Fruit fly (Drosophila melanogaster) whole organism, wandering third instar larva: ENCODE results near the gene CG13398.

ENCODE experiments used
- Abd-B ChIP-seq: fragments of >200 bp; optimal IDR thresholded peaks from 2 replicates; lab custom pipeline; 2017; ENCODE audit warnings: missing biosample characterization, missing genetic modification characterization
- CG32264 ChIP-seq: fragments of 200-800 bp; sonication (Bioruptor generic); optimal IDR thresholded peaks from 2 replicates; lab custom pipeline; 2016; ENCODE audit warnings: missing biosample characterization, missing genetic modification characterization
- CG9705 ChIP-seq: fragments of 200-800 bp; sonication (Bioruptor generic); optimal IDR thresholded peaks from 2 replicates; lab custom pipeline; 2018; ENCODE audit warnings: missing biosample characterization, mild to moderate bottlenecking, missing genetic modification characterization
- CrebA ChIP-seq: fragments of 200-800 bp; sonication (Bioruptor generic); optimal IDR thresholded peaks from 2 replicates; lab custom pipeline; 2016; ENCODE audit warnings: missing biosample characterization, mild to moderate bottlenecking, missing genetic modification characterization, borderline replicate concordance
- Dfd ChIP-seq: fragments of >200 bp; optimal IDR thresholded peaks from 2 replicates; lab custom pipeline; 2017; ENCODE audit warnings: missing biosample characterization, missing genetic modification characterization
- Dif ChIP-seq: fragments of 200-275, 200-300 bp; sonication (Bioruptor generic); optimal IDR thresholded peaks from 2 replicates; lab custom pipeline; 2018; ENCODE audit warnings: missing biosample characterization, missing genetic modification characterization; ENCODE audit not compliant: partially characterized antibody
- GATAd ChIP-seq: sonication (Bioruptor generic); optimal IDR thresholded peaks from 2 replicates; lab custom pipeline; 2016; ENCODE audit warnings: missing biosample characterization, missing genetic modification characterization
- HLH106 ChIP-seq: fragments of 200-800 bp; optimal IDR thresholded peaks from 3 replicates; lab custom pipeline; 2019; ENCODE audit warnings: missing biosample characterization, mild to moderate bottlenecking, missing genetic modification characterization, moderate library complexity
- Hnf4 ChIP-seq: fragments of 200-800 bp; sonication (Bioruptor generic); optimal IDR thresholded peaks from 2 replicates; lab custom pipeline; 2016; ENCODE audit warnings: missing biosample characterization, mild to moderate bottlenecking, missing genetic modification characterization
- Hr78 ChIP-seq: fragments of >200 bp; optimal IDR thresholded peaks from 2 replicates; lab custom pipeline; 2017; ENCODE audit warnings: missing biosample characterization, missing genetic modification characterization
- Hr83 ChIP-seq: fragments of 200-300 bp; sonication (Bioruptor generic); optimal IDR thresholded peaks from 2 replicates; lab custom pipeline; 2016; ENCODE audit warnings: missing biosample characterization, mild to moderate bottlenecking, missing genetic modification characterization, moderate library complexity; ENCODE audit not compliant: poor library complexity, severe bottlenecking
- Jra ChIP-seq: sonication (Bioruptor generic); optimal IDR thresholded peaks from 2 replicates; lab custom pipeline; 2016; ENCODE audit warnings: missing biosample characterization, missing genetic modification characterization
- Mio ChIP-seq: sonication (Bioruptor generic); optimal IDR thresholded peaks from 2 replicates; lab custom pipeline; 2016; ENCODE audit warnings: missing biosample characterization, missing genetic modification characterization
- Myc ChIP-seq: fragments of >200 bp; optimal IDR thresholded peaks from 2 replicates; lab custom pipeline; 2017
- N ChIP-seq: fragments of >200 bp; optimal IDR thresholded peaks from 2 replicates; lab custom pipeline; 2018; ENCODE audit warnings: missing biosample characterization, missing external identifiers, missing genetic modification characterization
- OdsH ChIP-seq: fragments of 200-800 bp; sonication (Bioruptor generic); optimal IDR thresholded peaks from 2 replicates; lab custom pipeline; 2016; ENCODE audit warnings: missing biosample characterization, mild to moderate bottlenecking, missing genetic modification characterization
- Rel ChIP-seq, 2 experiments: fragments of 200-800 bp; sonication (Bioruptor generic) in 1 of 2; optimal IDR thresholded peaks; 2 replicates in 1 of 2; 3 replicates in 1 of 2; lab custom pipeline; 2016 to 2019; ENCODE audit warnings: mild to moderate bottlenecking in 2 of 2, missing biosample characterization in 2 of 2, missing genetic modification characterization in 2 of 2, moderate library complexity in 1 of 2
- Sp1 ChIP-seq: fragments of 200-800 bp; sonication (Bioruptor generic); optimal IDR thresholded peaks from 3 replicates; lab custom pipeline; 2019; ENCODE audit warnings: missing biosample characterization, mild to moderate bottlenecking, missing genetic modification characterization, moderate library complexity
- Vsx2 ChIP-seq: fragments of 200-300, 225-300 bp; sonication (Bioruptor generic); optimal IDR thresholded peaks from 2 replicates; lab custom pipeline; 2018; ENCODE audit warnings: missing biosample characterization, missing genetic modification characterization; ENCODE audit not compliant: partially characterized antibody
- br ChIP-seq: fragments of 200-800 bp; sonication (Bioruptor generic); optimal IDR thresholded peaks from 2 replicates; lab custom pipeline; 2016; ENCODE audit warnings: missing biosample characterization, missing genetic modification characterization
- brk ChIP-seq: fragments of 200-800 bp; sonication (Bioruptor generic); optimal IDR thresholded peaks from 2 replicates; lab custom pipeline; 2016; ENCODE audit warnings: missing biosample characterization, mild to moderate bottlenecking, missing genetic modification characterization
- dl ChIP-seq, 2 experiments: fragments of 175-275, 200-275 bp in 1 of 2; fragments of 200-275 bp in 1 of 2; sonication (Bioruptor generic); optimal IDR thresholded peaks; lab custom pipeline; 2018; ENCODE audit warnings: mild to moderate bottlenecking in 2 of 2, missing biosample characterization in 2 of 2, missing genetic modification characterization in 2 of 2, moderate library complexity in 2 of 2; ENCODE audit not compliant: partially characterized antibody in 2 of 2, insufficient read depth in 1 of 2
- dmrt93B ChIP-seq: fragments of 200-800 bp; sonication (Bioruptor generic); optimal IDR thresholded peaks from 2 replicates; lab custom pipeline; 2018; ENCODE audit warnings: missing biosample characterization, mild to moderate bottlenecking, missing genetic modification characterization
- dsf ChIP-seq: sonication (Bioruptor generic); optimal IDR thresholded peaks from 2 replicates; lab custom pipeline; 2016; ENCODE audit warnings: missing biosample characterization, missing genetic modification characterization, borderline replicate concordance
- ey ChIP-seq: fragments of 200-800 bp; sonication (Bioruptor generic); optimal IDR thresholded peaks from 2 replicates; lab custom pipeline; 2016; ENCODE audit warnings: missing biosample characterization, missing genetic modification characterization
- foxo ChIP-seq, 2 experiments: fragments of 200-800 bp; sonication (Bioruptor generic); optimal IDR thresholded peaks; 2 replicates in 1 of 2; 3 replicates in 1 of 2; lab custom pipeline; 2016 to 2017; ENCODE audit warnings: missing biosample characterization in 2 of 2, missing genetic modification characterization in 2 of 2
- fru ChIP-seq: fragments of 200-800 bp; sonication (Bioruptor generic); optimal IDR thresholded peaks from 3 replicates; lab custom pipeline; 2016; ENCODE audit warnings: missing biosample characterization, mild to moderate bottlenecking, missing genetic modification characterization
- h ChIP-seq: fragments of 200-800 bp; sonication (Bioruptor generic); optimal IDR thresholded peaks from 3 replicates; lab custom pipeline; 2016; ENCODE audit warnings: missing biosample characterization, mild to moderate bottlenecking, missing genetic modification characterization
- jim ChIP-seq: fragments of 175-275, 200-325 bp; sonication (Bioruptor generic); optimal IDR thresholded peaks from 2 replicates; lab custom pipeline; 2016; ENCODE audit warnings: missing biosample characterization, mild to moderate bottlenecking, missing genetic modification characterization
- lola ChIP-seq: fragments of >200 bp; optimal IDR thresholded peaks from 2 replicates; lab custom pipeline; 2017; ENCODE audit warnings: missing biosample characterization, missing genetic modification characterization
- pan ChIP-seq: fragments of >200 bp; optimal IDR thresholded peaks from 2 replicates; lab custom pipeline; 2017
- psq ChIP-seq: fragments of 200-800 bp; sonication (Bioruptor generic); optimal IDR thresholded peaks from 3 replicates; lab custom pipeline; 2017; ENCODE audit warnings: missing biosample characterization, mild to moderate bottlenecking, missing genetic modification characterization, moderate library complexity
- rgr ChIP-seq: fragments of 200-800 bp; sonication (Bioruptor generic); optimal IDR thresholded peaks from 3 replicates; lab custom pipeline; 2016; ENCODE audit warnings: missing biosample characterization, mild to moderate bottlenecking, missing genetic modification characterization
- sage ChIP-seq: fragments of 200-800 bp; sonication (Bioruptor generic); optimal IDR thresholded peaks from 2 replicates; lab custom pipeline; 2016; ENCODE audit warnings: missing biosample characterization, mild to moderate bottlenecking, missing genetic modification characterization
- sv ChIP-seq: fragments of 200-800 bp; sonication (Bioruptor generic); optimal IDR thresholded peaks from 3 replicates; lab custom pipeline; 2016; ENCODE audit warnings: missing biosample characterization, missing genetic modification characterization
- tai ChIP-seq: sonication (Bioruptor generic); optimal IDR thresholded peaks from 2 replicates; lab custom pipeline; 2016; ENCODE audit warnings: missing biosample characterization, missing genetic modification characterization
- usp ChIP-seq: fragments of >200 bp; optimal IDR thresholded peaks from 2 replicates; lab custom pipeline; 2017; ENCODE audit warnings: missing biosample characterization, missing genetic modification characterization
- woc ChIP-seq: sonication (Bioruptor generic); optimal IDR thresholded peaks from 2 replicates; lab custom pipeline; 2016; ENCODE audit warnings: missing biosample characterization, mild to moderate bottlenecking, missing genetic modification characterization

CG13398 gene

dm6 chr2L:8362273-8362954, 52.6 kb downstream of the CG13398 start, which contains the start of gene CG7627:
CG7627 (minus strand) TSS chr2L:8362469.
- peak; percentile 66 for TF ChIP-seq sv (GFP tag; lab: Kevin White, UChicago)
- peak; percentile 49 for TF ChIP-seq Hr83 (GFP tag; lab: Kevin White, UChicago)
- TF ChIP-seq br (GFP tag; lab: Kevin White, UChicago), result peak; percentile 85
- peak; percentile 93 for TF ChIP-seq woc
- peak; percentile 91 for TF ChIP-seq OdsH (GFP tag; lab: Kevin White, UChicago)
- TF ChIP-seq ey (GFP tag; lab: Kevin White, UChicago), result peak; percentile 90
- TF ChIP-seq Myc (lab: Kevin White, UChicago), result no peak
- TF ChIP-seq foxo (GFP tag; optimal IDR thresholded peaks at IDR 0.05; lab: Kevin White, UChicago), result peak in 1 of 2 experiments; percentile 90
- TF ChIP-seq CG9705 (GFP tag; lab: Kevin White, UChicago), result peak; percentile 53
- TF ChIP-seq CrebA, result no peak
- TF ChIP-seq Rel (GFP tag; optimal IDR thresholded peaks at IDR 0.05; lab: Kevin White, UChicago), result no peak
- peak; percentile 41 for TF ChIP-seq Rel (tag; optimal IDR thresholded peaks at IDR 0.05; lab: Kevin White, UChicago)
- peak; percentile 33 for TF ChIP-seq Dif (GFP tag; lab: Kevin White, UChicago)
- TF ChIP-seq GATAd (GFP tag; lab: Kevin White, UChicago), result no peak
- peak; percentile 62 for TF ChIP-seq CG32264
- TF ChIP-seq Jra (GFP tag; lab: Kevin White, UChicago), result peak; percentile 83
- TF ChIP-seq h, result peak; percentile 89
- TF ChIP-seq rgr, result peak; percentile 86
- peak; percentile 48 for TF ChIP-seq sage (GFP tag; lab: Kevin White, UChicago)
- TF ChIP-seq fru (GFP tag; lab: Kevin White, UChicago), result peak; percentile 89
- no peak for TF ChIP-seq Hr78 (GFP tag; lab: Kevin White, UChicago)
- TF ChIP-seq psq (GFP tag; lab: Kevin White, UChicago), result peak; percentile 82
- no peak for TF ChIP-seq lola
- TF ChIP-seq Abd-B (GFP tag; lab: Kevin White, UChicago), result no peak
- TF ChIP-seq dsf (GFP tag; lab: Kevin White, UChicago), result no peak
- TF ChIP-seq HLH106 (tag; lab: Kevin White, UChicago), result peak; percentile 80
- no peak for TF ChIP-seq pan (lab: Kevin White, UChicago)
- peak; percentile 49 for TF ChIP-seq Vsx2 (GFP tag; lab: Kevin White, UChicago)
- no peak for TF ChIP-seq jim (GFP tag; lab: Kevin White, UChicago)
- no peak for TF ChIP-seq Dfd (GFP tag; lab: Kevin White, UChicago)
- TF ChIP-seq usp (GFP tag; lab: Kevin White, UChicago), result no peak
- TF ChIP-seq Hnf4 (GFP tag; lab: Kevin White, UChicago), result peak; percentile 86
- no peak for TF ChIP-seq N (GFP tag; lab: Kevin White, UChicago)
- TF ChIP-seq dmrt93B, result peak; percentile 66
- no peak for TF ChIP-seq dl (GFP tag; optimal IDR thresholded peaks at IDR 0.05; lab: Kevin White, UChicago; ENCODE audit: insufficient read depth in 1 of 2, partially characterized antibody in 2 of 2)
- TF ChIP-seq Mio, result no peak
- peak; percentile 63 for TF ChIP-seq tai
- peak; percentile 72 for TF ChIP-seq brk
- TF ChIP-seq Sp1 (GFP tag; lab: Kevin White, UChicago), result peak; percentile 74
- TF ChIP-seq, all 38 proteins: peak for 24
